Worm (Caenorhabditis elegans): ENCODE data around the gene R08A2.5.

DNA sequence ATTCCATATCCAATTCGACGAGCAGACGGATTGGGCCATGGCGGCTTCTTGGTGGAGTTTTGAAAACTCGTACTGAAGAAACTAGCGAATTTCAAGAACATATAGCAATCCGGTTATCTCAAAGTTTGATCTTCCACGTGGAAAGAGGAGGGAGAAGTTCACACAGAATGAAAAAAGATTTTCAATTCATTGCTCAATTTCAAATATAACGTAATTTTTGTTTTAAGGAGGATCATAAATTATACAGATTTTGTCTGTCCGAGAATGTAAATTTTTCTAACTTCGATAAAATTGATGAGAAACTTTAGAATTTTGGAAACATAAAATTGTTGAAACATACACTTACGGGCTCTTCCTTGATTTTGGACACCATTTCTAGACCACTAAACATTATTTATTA, 16.3 kb downstream of the R08A2.5 start, which contains the start of gene Y50E8A.2:
- TF ChIP-seq ceh-24 (tag; optimal IDR thresholded peaks at IDR 0.05) (no peak), elt-4 (tag; optimal IDR thresholded peaks at IDR 0.05) (no peak), nfya-1 (tag; optimal IDR thresholded peaks at IDR 0.05) (no peak), sdc-2 (tag; optimal IDR thresholded peaks at IDR 0.05) (no peak)
